Fruit fly (Drosophila melanogaster): ENCODE results near the gene Gr64c.

Gr64c gene

dm6 chr3L:4071561-4072049, 43.2 kb downstream of the Gr64c start, which contains the start of gene wit (continued):
- TF ChIP-seq CG10209 (GFP tag; optimal IDR thresholded peaks at IDR 0.05) (no peak), sima (GFP tag; optimal IDR thresholded peaks at IDR 0.05) (no peak), CTCF (GFP tag; optimal IDR thresholded peaks at IDR 0.05) (no peak), scrt (GFP tag; optimal IDR thresholded peaks at IDR 0.05) (peak; percentile 98), pita (GFP tag; optimal IDR thresholded peaks at IDR 0.05) (no peak), CG30431 (GFP tag; optimal IDR thresholded peaks at IDR 0.05) (no peak), CG10979 (tag; optimal IDR thresholded peaks at IDR 0.05) (no peak), CG12769 (tag; optimal IDR thresholded peaks at IDR 0.05) (peak; percentile 90), Sry-β (GFP tag; optimal IDR thresholded peaks at IDR 0.05) (no peak), trh (GFP tag; optimal IDR thresholded peaks at IDR 0.05) (no peak), peb (GFP tag; IDR thresholded peaks at IDR 0.05) (no peak), CG33213 (GFP tag; optimal IDR thresholded peaks at IDR 0.05) (peak; percentile 23), CG31224 (GFP tag; IDR thresholded peaks at IDR 0.05) (no peak), CG12299 (tag; optimal IDR thresholded peaks at IDR 0.05) (peak; percentile 21), psq (GFP tag; optimal IDR thresholded peaks at IDR 0.05) (peak; percentile 92), CG8359 (GFP tag; optimal IDR thresholded peaks at IDR 0.05; ENCODE audit: borderline replicate concordance) (no peak), zfh1 (GFP tag; IDR thresholded peaks at IDR 0.05) (no peak), bigmax (GFP tag; optimal IDR thresholded peaks at IDR 0.05) (no peak), pnt (GFP tag; optimal IDR thresholded peaks at IDR 0.05) (no peak), CG7928 (GFP tag; optimal IDR thresholded peaks at IDR 0.05) (no peak), HLH54F (GFP tag; optimal IDR thresholded peaks at IDR 0.05) (no peak), Kr (GFP tag; optimal IDR thresholded peaks at IDR 0.05) (no peak), tna (GFP tag; IDR thresholded peaks at IDR 0.05; ENCODE audit: partially characterized antibody) (no peak), CG12391 (tag; optimal IDR thresholded peaks at IDR 0.05) (no peak), CrebB (tag; optimal IDR thresholded peaks at IDR 0.05) (peak; percentile 30), ham (GFP tag; IDR thresholded peaks at IDR 0.05) (no peak), Ravus (GFP tag; IDR thresholded peaks at IDR 0.05) (no peak), grn (GFP tag; optimal IDR thresholded peaks at IDR 0.05) (no peak), CG14860 (GFP tag; IDR thresholded peaks at IDR 0.05; ENCODE audit: partially characterized antibody) (no peak), CG6813 (GFP tag; optimal IDR thresholded peaks at IDR 0.05) (peak; percentile 43), Meics (GFP tag; optimal IDR thresholded peaks at IDR 0.05) (peak; percentile 11), bab2 (GFP tag; optimal IDR thresholded peaks at IDR 0.05) (no peak), MBD-R2 (GFP tag; IDR thresholded peaks at IDR 0.05) (no peak), wor (GFP tag; IDR thresholded peaks at IDR 0.05) (no peak), dpn (GFP tag; optimal IDR thresholded peaks at IDR 0.05) (no peak), GATAe (GFP tag; conservative IDR thresholded peaks at IDR 0.05) (no peak), pb (GFP tag; optimal IDR thresholded peaks at IDR 0.05) (no peak), CG6765 (GFP tag; optimal IDR thresholded peaks at IDR 0.05) (peak; percentile 59), CG6254 (GFP tag; optimal IDR thresholded peaks at IDR 0.05) (no peak), CG31365 (tag; optimal IDR thresholded peaks at IDR 0.05) (no peak), schlank (tag; optimal IDR thresholded peaks at IDR 0.05) (no peak), CG2678 (tag; optimal IDR thresholded peaks at IDR 0.05) (peak; percentile 21), CG3407 (GFP tag; optimal IDR thresholded peaks at IDR 0.05) (no peak), cg (GFP tag; optimal IDR thresholded peaks at IDR 0.05) (no peak), Pdp1 (GFP tag; optimal IDR thresholded peaks at IDR 0.05) (peak in 1 of 2 experiments; percentile 73), Taf1 (GFP tag; IDR thresholded peaks at IDR 0.05) (no peak), lilli (GFP tag; optimal IDR thresholded peaks at IDR 0.05) (peak; percentile 25), cad (GFP tag; optimal IDR thresholded peaks at IDR 0.05) (no peak), insv (GFP tag; optimal IDR thresholded peaks at IDR 0.05) (no peak), Neu2 (GFP tag; optimal IDR thresholded peaks at IDR 0.05; ENCODE audit: borderline replicate concordance) (no peak), Trl (optimal IDR thresholded peaks at IDR 0.05) (peak; percentile 90 to 95), Trl (GFP tag; optimal IDR thresholded peaks at IDR 0.05) (peak; percentile 59)

Data from whole organism, embryonic.